Worm (Caenorhabditis elegans): ENCODE measurements around the gene F48E8.4.

Gene F48E8.4

DNA sequence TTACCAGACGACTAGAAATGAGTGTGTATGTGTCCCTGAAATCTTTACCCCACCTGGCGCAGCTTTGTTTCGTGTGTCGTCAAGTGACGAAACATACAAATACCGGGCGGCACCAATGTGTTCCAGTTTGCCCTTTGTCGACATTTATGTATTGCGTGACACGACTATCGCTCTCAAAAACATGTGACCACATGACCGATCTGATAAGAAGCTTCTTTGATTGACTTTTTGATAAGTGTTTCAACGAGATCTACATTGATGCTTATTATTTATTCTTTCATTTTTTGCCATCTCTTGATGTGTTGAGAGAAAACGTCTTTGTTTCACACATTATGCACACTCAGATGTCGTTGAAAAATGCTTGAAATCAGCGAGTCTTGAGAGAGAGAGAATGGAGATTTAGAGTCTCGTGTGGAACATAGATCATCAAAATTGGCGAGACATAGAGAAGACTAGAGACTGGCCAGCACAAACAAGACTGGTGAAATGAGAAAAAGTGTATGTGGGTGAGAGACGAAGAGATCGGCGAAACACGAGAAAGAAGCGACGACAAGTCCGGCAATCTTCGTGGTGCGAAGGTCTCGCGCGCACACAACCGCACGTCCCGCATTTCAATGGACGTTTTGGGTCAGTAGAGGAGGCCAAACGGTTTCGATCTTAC lies 49.7 kb downstream of the F48E8.4 start (continued):
- TF ChIP-seq zim-3 (tag; optimal IDR thresholded peaks at IDR 0.05) (no peak), lin-40 (tag; optimal IDR thresholded peaks at IDR 0.05) (peak; percentile 42), ZK185.1 (tag; optimal IDR thresholded peaks at IDR 0.05; ENCODE audit: poor library complexity, severe bottlenecking) (peak; percentile 14), Y79H2A.3 (GFP tag; conservative IDR thresholded peaks at IDR 0.05) (no peak), Y95B8A.8 (GFP tag; IDR thresholded peaks at IDR 0.05) (peak; percentile 58), ccch-3 (GFP tag; optimal IDR thresholded peaks at IDR 0.05) (no peak), F22D6.2 (tag; optimal IDR thresholded peaks at IDR 0.05) (no peak), rec-8 (tag; optimal IDR thresholded peaks at IDR 0.05) (no peak), lsy-27 (tag; optimal IDR thresholded peaks at IDR 0.05; ENCODE audit: borderline replicate concordance, insufficient read depth) (no peak), attf-5 (GFP tag; optimal IDR thresholded peaks at IDR 0.05) (peak; percentile 33), mcd-1 (GFP tag; IDR thresholded peaks at IDR 0.05) (no peak), B0336.3 (GFP tag; IDR thresholded peaks at IDR 0.05) (peak; percentile 67), lin-35 (GFP tag; optimal IDR thresholded peaks at IDR 0.05) (peak in 1 of 3 experiments; percentile 16), cebp-1 (GFP tag; IDR thresholded peaks at IDR 0.05) (peak; percentile 46), cebp-1 (tag; optimal IDR thresholded peaks at IDR 0.05) (peak; percentile 70), zfh-2 (GFP tag; conservative IDR thresholded peaks at IDR 0.05) (peak; percentile 72), pbrm-1 (GFP tag; IDR thresholded peaks at IDR 0.05) (no peak; the same call in 1 of the 2 replicates), nhr-90 (tag; optimal IDR thresholded peaks at IDR 0.05) (no peak), B0261.1 (tag; optimal IDR thresholded peaks at IDR 0.05) (no peak), cebp-2 (GFP tag; IDR thresholded peaks at IDR 0.05) (no peak), egl-18 (GFP tag; IDR thresholded peaks at IDR 0.05) (no peak), unc-62 (GFP tag; optimal IDR thresholded peaks at IDR 0.05) (peak; percentile 68), nhr-80 (tag; optimal IDR thresholded peaks at IDR 0.05) (peak; percentile 88), let-526 (GFP tag; IDR thresholded peaks at IDR 0.05) (no peak), ets-4 (GFP tag; optimal IDR thresholded peaks at IDR 0.05) (peak; percentile 36), Y67H2A.10 (GFP tag; conservative IDR thresholded peaks at IDR 0.05) (no peak), F49E8.2 (tag; optimal IDR thresholded peaks at IDR 0.05; ENCODE audit: insufficient read depth) (no peak), Y53F4B.3 (GFP tag; IDR thresholded peaks at IDR 0.05) (no peak), bed-1 (GFP tag; IDR thresholded peaks at IDR 0.05) (no peak), lin-26 (GFP tag; IDR thresholded peaks at IDR 0.05) (peak; percentile 9; the same call in 1 of the 2 replicates), D2030.7 (GFP tag; IDR thresholded peaks at IDR 0.05) (no peak), F55B11.4 (tag; optimal IDR thresholded peaks at IDR 0.05; ENCODE audit: borderline replicate concordance, insufficient read depth) (no peak), B0035.1 (tag; optimal IDR thresholded peaks at IDR 0.05) (no peak), ztf-25 (GFP tag; IDR thresholded peaks at IDR 0.05) (no peak), somi-1 (GFP tag; optimal IDR thresholded peaks at IDR 0.05) (peak; percentile 18), let-607 (tag; optimal IDR thresholded peaks at IDR 0.05) (peak in 1 of 2 experiments; percentile 29), attf-3 (GFP tag; conservative IDR thresholded peaks at IDR 0.05) (0 out of 2 replicates have a peak, but pooled peaks have one; percentile 19), athp-1 (tag; optimal IDR thresholded peaks at IDR 0.05) (no peak), ceh-40 (GFP tag; IDR thresholded peaks at IDR 0.05) (no peak), tbp1 (GFP tag; optimal IDR thresholded peaks at IDR 0.05) (peak; percentile 31), K11D2.4 (GFP tag; IDR thresholded peaks at IDR 0.05) (no peak), atf-7 (tag; optimal IDR thresholded peaks at IDR 0.05) (peak; percentile 56), nhr-120 (GFP tag; IDR thresholded peaks at IDR 0.05) (no peak), rcor-1 (GFP tag; IDR thresholded peaks at IDR 0.05) (no peak), nfyb-1 (GFP tag; IDR thresholded peaks at IDR 0.05) (peak; percentile 10; the same call in 1 of the 2 replicates), dox-1 (GFP tag; IDR thresholded peaks at IDR 0.05) (no peak), Y53G8AR.9 (GFP tag; conservative IDR thresholded peaks at IDR 0.05) (peak; percentile 59)
